Worm (Caenorhabditis elegans) whole organism, L1 larva: ENCODE results near the gene btbd-10.

Source experiments
- C16A3.4 ChIP-seq: fragments of 150-350 bp; optimal IDR thresholded peaks from 2 replicates; lab custom pipeline; 2014; ENCODE audit warnings: missing biosample characterization, missing genetic modification characterization
- ama-1 ChIP-seq: fragments of 150-350 bp; optimal IDR thresholded peaks from 2 replicates; lab custom pipeline; 2014
- ceh-63 ChIP-seq: fragments of 200-800 bp; sonication (Bioruptor generic); optimal IDR thresholded peaks from 2 replicates; lab custom pipeline; 2018; ENCODE audit warnings: mild to moderate bottlenecking, missing genetic modification characterization, missing compliant biosample characterization
- ceh-90 ChIP-seq: sonication (generic microtip); optimal IDR thresholded peaks from 2 replicates; lab custom pipeline; 2016; ENCODE audit warnings: missing genetic modification characterization, missing compliant biosample characterization
- ces-1 ChIP-seq: fragments of 150-350 bp; optimal IDR thresholded peaks from 2 replicates; lab custom pipeline; 2014; ENCODE audit warnings: missing biosample characterization, missing genetic modification reagents, missing genetic modification characterization
- dpl-1 ChIP-seq, 3 experiments: fragments of 150-350 bp in 2 of 3; sonication (generic microtip) in 1 of 3; optimal IDR thresholded peaks; 2 replicates each; lab custom pipeline; 2014 to 2017; ENCODE audit warnings: missing biosample characterization in 3 of 3, missing genetic modification characterization in 3 of 3, missing genetic modification reagents in 3 of 3
- efl-1 ChIP-seq, 4 experiments: fragments of 150-350 bp; optimal IDR thresholded peaks in 3 of 4; peaks in 1 of 4; 1 replicate in 1 of 4; 2 replicates in 3 of 4; lab custom pipeline; 2014; ENCODE audit warnings: missing biosample characterization in 2 of 4, missing genetic modification characterization in 2 of 4, missing genetic modification reagents in 2 of 4
- efl-3 ChIP-seq: fragments of 200-800 bp; sonication (Bioruptor generic); optimal IDR thresholded peaks from 2 replicates; lab custom pipeline; 2018; ENCODE audit warnings: mild to moderate bottlenecking, missing genetic modification characterization, missing compliant biosample characterization
- egl-13 ChIP-seq: sonication (generic microtip); optimal IDR thresholded peaks from 2 replicates; lab custom pipeline; 2016; ENCODE audit warnings: missing genotype, missing genetic modification reagents, missing genetic modification characterization, missing compliant biosample characterization
- elt-3 ChIP-seq, 6 experiments: fragments of 150-350 bp in 1 of 6; sonication (generic microtip); optimal IDR thresholded peaks; 2 replicates each; lab custom pipeline; 2017 to 2018; ENCODE audit warnings: missing biosample characterization in 6 of 6, missing genetic modification characterization in 6 of 6, inconsistent platforms in 1 of 6
- fkh-10 ChIP-seq: sonication (generic microtip); optimal IDR thresholded peaks from 2 replicates; lab custom pipeline; 2017; ENCODE audit warnings: missing biosample characterization, missing genetic modification reagents, missing genetic modification characterization
- fos-1 ChIP-seq: fragments of 150-350 bp; optimal IDR thresholded peaks from 2 replicates; lab custom pipeline; 2014; ENCODE audit warnings: missing biosample characterization, missing genetic modification characterization
- hpl-2 ChIP-seq: fragments of 150-350 bp; optimal IDR thresholded peaks from 2 replicates; lab custom pipeline; 2014; ENCODE audit warnings: missing biosample characterization, missing genetic modification reagents, missing genetic modification characterization
- isw-1 ChIP-seq: fragments of 200-800 bp; sonication (Bioruptor generic); IDR thresholded peaks from 2 replicates; pipeline ENCODE4 v1.3.6; 2022; ENCODE audit warnings: missing genetic modification characterization, missing compliant biosample characterization
- jun-1 ChIP-seq: fragments of 150-350 bp; optimal IDR thresholded peaks from 2 replicates; lab custom pipeline; 2014; ENCODE audit warnings: missing biosample characterization, missing genetic modification reagents, missing genetic modification characterization
- lin-15B ChIP-seq: fragments of 150-350 bp; sonication (generic microtip); optimal IDR thresholded peaks from 3 replicates; lab custom pipeline; 2014; ENCODE audit warnings: missing biosample characterization, missing genetic modification characterization
- lin-35 ChIP-seq, 2 experiments: fragments of 150-350 bp; optimal IDR thresholded peaks; 2 replicates each; lab custom pipeline; 2014; ENCODE audit warnings: missing biosample characterization in 2 of 2, missing genetic modification characterization in 2 of 2, missing genetic modification reagents in 2 of 2
- lir-3 ChIP-seq: sonication (generic microtip); optimal IDR thresholded peaks from 2 replicates; lab custom pipeline; 2016; ENCODE audit warnings: mild to moderate bottlenecking, missing genetic modification characterization, moderate library complexity, missing compliant biosample characterization; ENCODE audit not compliant: poor library complexity
- lsy-2 ChIP-seq, 2 experiments: fragments of 150-350 bp; optimal IDR thresholded peaks; 2 replicates each; lab custom pipeline; 2014; ENCODE audit warnings: missing biosample characterization in 2 of 2, missing genetic modification characterization in 2 of 2
- mab-9 ChIP-seq: fragments of 200-800 bp; sonication (Bioruptor generic); IDR thresholded peaks from 2 replicates; pipeline ENCODE4 v1.3.6; 2022; ENCODE audit warnings: missing genetic modification reagents, missing genetic modification characterization, missing compliant biosample characterization
- mep-1 ChIP-seq: fragments of 150-350 bp; optimal IDR thresholded peaks from 2 replicates; lab custom pipeline; 2014; ENCODE audit warnings: missing biosample characterization, missing genetic modification characterization
- nhr-20 ChIP-seq: sonication (generic microtip); optimal IDR thresholded peaks from 2 replicates; lab custom pipeline; 2016; ENCODE audit warnings: mild to moderate bottlenecking, missing genetic modification characterization, missing compliant biosample characterization
- nhr-237 ChIP-seq: fragments of 150-350 bp; optimal IDR thresholded peaks from 2 replicates; lab custom pipeline; 2014; ENCODE audit warnings: missing biosample characterization, missing genetic modification characterization
- nhr-28 ChIP-seq: fragments of 150-350 bp; optimal IDR thresholded peaks from 2 replicates; lab custom pipeline; 2014; ENCODE audit warnings: missing biosample characterization, missing genetic modification characterization
- nhr-71 ChIP-seq: sonication (generic microtip); optimal IDR thresholded peaks from 2 replicates; lab custom pipeline; 2016; ENCODE audit warnings: mild to moderate bottlenecking, missing genetic modification characterization, moderate library complexity, missing compliant biosample characterization
- nhr-77 ChIP-seq: fragments of 150-350 bp; optimal IDR thresholded peaks from 2 replicates; lab custom pipeline; 2014; ENCODE audit warnings: missing biosample characterization, missing genetic modification characterization
- nhr-84 ChIP-seq: sonication (generic microtip); optimal IDR thresholded peaks from 2 replicates; lab custom pipeline; 2017; ENCODE audit warnings: missing biosample characterization, missing genetic modification characterization
- nhr-85 ChIP-seq: sonication (generic microtip); peaks from one replicate; lab custom pipeline; 2016; ENCODE audit warnings: missing genetic modification characterization, inconsistent platforms, missing compliant biosample characterization
- pax-3 ChIP-seq: fragments of 200-800 bp; sonication (Bioruptor generic); optimal IDR thresholded peaks from 2 replicates; lab custom pipeline; 2018; ENCODE audit warnings: mild to moderate bottlenecking, missing genetic modification characterization, moderate library complexity, missing compliant biosample characterization
- pqm-1 ChIP-seq: sonication (generic microtip); optimal IDR thresholded peaks from 3 replicates; lab custom pipeline; 2017; ENCODE audit warnings: missing biosample characterization, missing genetic modification characterization
- rnt-1 ChIP-seq: sonication (generic microtip); optimal IDR thresholded peaks from 2 replicates; lab custom pipeline; 2016; ENCODE audit warnings: mild to moderate bottlenecking, missing genetic modification characterization, moderate library complexity, missing compliant biosample characterization
- skn-1 ChIP-seq: fragments of 150-350 bp; optimal IDR thresholded peaks from 2 replicates; lab custom pipeline; 2014; ENCODE audit warnings: missing biosample characterization, missing genetic modification characterization
- sptf-1 ChIP-seq: fragments of 150-350 bp; optimal IDR thresholded peaks from 2 replicates; lab custom pipeline; 2014; ENCODE audit warnings: missing biosample characterization, missing genetic modification characterization
- sup-37 ChIP-seq: fragments of 200-800 bp; sonication (Bioruptor generic); optimal IDR thresholded peaks from 2 replicates; lab custom pipeline; 2018; ENCODE audit warnings: mild to moderate bottlenecking, missing genetic modification characterization, missing compliant biosample characterization
- tbx-2 ChIP-seq: sonication (generic microtip); optimal IDR thresholded peaks from 2 replicates; lab custom pipeline; 2016; ENCODE audit warnings: missing genetic modification characterization, missing compliant biosample characterization
- tlp-1 ChIP-seq: fragments of 150-350 bp; optimal IDR thresholded peaks from 2 replicates; lab custom pipeline; 2014; ENCODE audit warnings: missing biosample characterization, missing genetic modification characterization
- unc-130 ChIP-seq: fragments of 150-350 bp; optimal IDR thresholded peaks from 2 replicates; lab custom pipeline; 2017; ENCODE audit warnings: missing biosample characterization, missing genetic modification characterization, inconsistent platforms
- unc-62 ChIP-seq: fragments of 150-350 bp; optimal IDR thresholded peaks from 2 replicates; lab custom pipeline; 2014; ENCODE audit warnings: missing biosample characterization, missing genetic modification reagents, missing genetic modification characterization
- unc-86 ChIP-seq: sonication (generic microtip); optimal IDR thresholded peaks from 2 replicates; lab custom pipeline; 2016; ENCODE audit warnings: missing genetic modification characterization, missing compliant biosample characterization
- vab-15 ChIP-seq: sonication (generic microtip); optimal IDR thresholded peaks from 2 replicates; lab custom pipeline; 2017; ENCODE audit warnings: missing genotype, mild to moderate bottlenecking, missing genetic modification characterization, missing compliant biosample characterization
- xbp-1 ChIP-seq: sonication (generic microtip); optimal IDR thresholded peaks from 2 replicates; lab custom pipeline; 2016; ENCODE audit warnings: missing genetic modification characterization, missing compliant biosample characterization
- zip-4 ChIP-seq: fragments of 200-800 bp; sonication (Bioruptor generic); optimal IDR thresholded peaks from 2 replicates; lab custom pipeline; 2018; ENCODE audit warnings: mild to moderate bottlenecking, missing genetic modification characterization, moderate library complexity, missing compliant biosample characterization

btbd-10 gene

DNA sequence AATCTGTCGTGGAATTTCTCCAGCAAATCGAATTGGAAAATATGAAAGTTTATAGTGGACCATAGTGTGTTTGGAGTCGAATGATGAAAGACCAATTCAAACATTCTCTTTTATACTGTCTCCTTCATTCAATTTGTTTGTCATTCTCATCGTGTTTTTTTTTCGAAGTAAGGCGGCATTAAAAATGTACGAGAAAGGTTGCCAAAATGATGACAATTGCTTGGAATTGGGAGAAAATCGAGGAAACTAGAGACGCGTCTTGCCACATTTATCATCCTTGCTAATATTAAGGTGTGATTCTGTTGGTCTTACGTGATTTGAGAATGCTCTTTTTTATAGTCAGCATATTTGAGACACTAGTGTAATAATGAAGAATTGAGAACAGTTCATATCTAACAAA, 30.1 kb downstream of the btbd-10 start, which contains the start of gene gst-30:
Gene gst-30, minus strand, starts transcription at position 101 of the 400 bp plus-strand sequence.
- TF ChIP-seq elt-3 (tag; optimal IDR thresholded peaks at IDR 0.05; lab: Kevin White, UChicago) (no peak), skn-1 (tag; lab: Kevin White, UChicago) (peak; percentile 35)

DNA sequence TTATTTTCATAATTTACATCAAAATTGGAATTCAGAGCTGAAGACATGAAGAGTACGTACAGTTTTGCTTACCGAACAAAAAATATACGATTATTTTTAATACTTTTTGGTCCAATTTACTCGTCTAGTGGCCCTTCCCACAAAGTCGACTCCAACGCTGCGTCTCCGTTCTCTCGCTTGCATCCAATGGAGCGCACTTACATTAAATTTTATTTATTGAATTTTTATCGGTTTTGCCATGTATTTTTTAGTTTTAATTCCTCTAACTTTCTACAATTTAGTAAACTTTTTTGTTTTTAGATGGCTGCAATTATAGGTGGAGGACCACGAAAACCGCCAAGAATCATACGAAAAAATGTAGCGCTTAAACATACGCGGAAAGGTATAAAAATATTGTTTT, 30.7 kb downstream of the btbd-10 start, which contains the start of gene ZK546.5:
Gene ZK546.5, plus strand, starts transcription at position 301 of the 400 bp plus-strand sequence.
- TF ChIP-seq efl-1 (optimal IDR thresholded peaks at IDR 0.05; lab: Kevin White, UChicago) (peak; percentile 10 to 33), efl-1 (GFP tag; optimal IDR thresholded peaks at IDR 0.05 in 1 of 2; lab: Kevin White, UChicago) (peak in 1 of 2 experiments; percentile 23), lsy-2 (tag; optimal IDR thresholded peaks at IDR 0.05; lab: Kevin White, UChicago) (peak in 1 of 2 experiments; percentile 36), tbx-2 (tag; lab: Kevin White, UChicago) (no peak), dpl-1 (GFP tag; optimal IDR thresholded peaks at IDR 0.05; lab: Kevin White, UChicago) (peak in 1 of 3 experiments; percentile 16), nhr-28 (no peak), jun-1 (tag; lab: Kevin White, UChicago) (no peak), lin-35 (GFP tag; optimal IDR thresholded peaks at IDR 0.05; lab: Kevin White, UChicago) (peak in 1 of 2 experiments; percentile 29), pqm-1 (tag; lab: Kevin White, UChicago) (no peak)

- TF ChIP-seq dpl-1 (GFP tag; optimal IDR thresholded peaks at IDR 0.05; lab: Kevin White, UChicago) = no peak
- TF ChIP-seq sptf-1 (tag; lab: Kevin White, UChicago) = no peak
- TF ChIP-seq, all 84 proteins: peak for 0
Measured at ce11 chrII:4937743-4938142, 32.9 kb downstream of the btbd-10 start, which contains the start of gene ZK546.4. ZK546.4 (plus strand) TSS chrII:4938043.

- TF ChIP-seq lsy-2 (tag; optimal IDR thresholded peaks at IDR 0.05; lab: Kevin White, UChicago) (no peak), jun-1 (tag; lab: Kevin White, UChicago) (no peak), mep-1 (tag; lab: Kevin White, UChicago) (no peak), nhr-77 (tag; lab: Kevin White, UChicago) (no peak), rnt-1 (no peak), nhr-237 (tag; lab: Kevin White, UChicago) (no peak), nhr-20 (tag; lab: Kevin White, UChicago) (no peak), egl-13 (tag; lab: Kevin White, UChicago) (no peak), ama-1 (lab: Kevin White, UChicago) (no peak)
Measured at ce11 chrII:4941050-4941449, 36.2 kb downstream of the btbd-10 start, which contains the start of gene cblc-1. cblc-1 (minus strand) TSS chrII:4941150.

ce11 chrII:4941541-4942206, 36.9 kb downstream of the btbd-10 start, which contains the start of gene ZK546.19:
ZK546.19 (plus strand) TSS chrII:4941726.
- no peak for TF ChIP-seq hpl-2 (GFP tag; lab: Kevin White, UChicago)
- TF ChIP-seq C16A3.4 = peak; percentile 31
- no peak for TF ChIP-seq ces-1 (GFP tag; lab: Kevin White, UChicago)
- TF ChIP-seq vab-15 (tag; lab: Kevin White, UChicago) = no peak
- TF ChIP-seq sptf-1 (tag; lab: Kevin White, UChicago) = no peak
- no peak for TF ChIP-seq fkh-10 (GFP tag; lab: Kevin White, UChicago)
- TF ChIP-seq nhr-84 = no peak
- no peak for TF ChIP-seq lir-3
- TF ChIP-seq ceh-63 (GFP tag; lab: Kevin White, UChicago) = no peak
- TF ChIP-seq nhr-77 (tag; lab: Kevin White, UChicago) = no peak
- TF ChIP-seq unc-86 (tag; lab: Kevin White, UChicago) = no peak
- TF ChIP-seq nhr-71 (tag; lab: Kevin White, UChicago) = peak; percentile 39
- TF ChIP-seq nhr-237 (tag; lab: Kevin White, UChicago) = no peak
- TF ChIP-seq xbp-1 (tag; lab: Kevin White, UChicago) = no peak
- TF ChIP-seq tlp-1 = no peak
- TF ChIP-seq jun-1 (tag; lab: Kevin White, UChicago) = no peak
- TF ChIP-seq unc-130 = no peak
- TF ChIP-seq tbx-2 (tag; lab: Kevin White, UChicago) = no peak
- no peak for TF ChIP-seq efl-3 (GFP tag; lab: Kevin White, UChicago)
- no peak for TF ChIP-seq mep-1 (tag; lab: Kevin White, UChicago)
- no peak for TF ChIP-seq lin-15B
- peak; percentile 60 for TF ChIP-seq nhr-85 (tag; lab: Kevin White, UChicago)
- no peak for TF ChIP-seq pax-3 (tag; lab: Kevin White, UChicago)
- no peak for TF ChIP-seq unc-62 (GFP tag; lab: Kevin White, UChicago)
- no peak for TF ChIP-seq ceh-90
- no peak for TF ChIP-seq zip-4 (GFP tag; lab: Kevin White, UChicago)
- no peak for TF ChIP-seq sup-37 (GFP tag; lab: Kevin White, UChicago)
- TF ChIP-seq fos-1 (tag; lab: Kevin White, UChicago) = no peak
- TF ChIP-seq nhr-28 = no peak
- TF ChIP-seq ama-1 (lab: Kevin White, UChicago) = no peak
- TF ChIP-seq mab-9 (GFP tag; lab: Robert Waterston, UW) = no peak
- TF ChIP-seq isw-1 (GFP tag; lab: Robert Waterston, UW) = no peak
